1 fruit fly cellular context compared by ENCODE assay signal in genomic region chr3L:21239999-21240509, dm6.
TF ChIP-seq lines count a peak whose summit lies in the region.

No protein-coding gene starts in this region.

TF ChIP-seq in whole organism, embryonic, 481 proteins besides CTCF, POLR2A, EP300 and RAD21 (continued from another document):
- TF ChIP-seq hbn (GFP tag; IDR thresholded peaks at IDR 0.05; lab: Robert Waterston, UW; ENCODE audit: partially characterized antibody) (peak; percentile 27; the same call in 1 of the 2 replicates), CG11695 (GFP tag; IDR thresholded peaks at IDR 0.05; lab: Robert Waterston, UW) (0 out of 3 replicates have a peak, but pooled peaks have one; percentile 7), her (GFP tag; optimal IDR thresholded peaks at IDR 0.05; lab: Kevin White, UChicago) (peak; percentile 13), ttk (GFP tag; IDR thresholded peaks at IDR 0.05; lab: Robert Waterston, UW) (no peak), zf30C (GFP tag; optimal IDR thresholded peaks at IDR 0.05; lab: Kevin White, UChicago) (no peak), CG10959 (GFP tag; IDR thresholded peaks at IDR 0.05; lab: Robert Waterston, UW) (no peak), pita (GFP tag; optimal IDR thresholded peaks at IDR 0.05; lab: Kevin White, UChicago) (no peak), Aef1 (GFP tag; IDR thresholded peaks at IDR 0.05; lab: Robert Waterston, UW) (peak; percentile 61; the same call in 2 of the 3 replicates), scrt (GFP tag; optimal IDR thresholded peaks at IDR 0.05; lab: Kevin White, UChicago) (peak; percentile 56), CG14667 (GFP tag; IDR thresholded peaks at IDR 0.05; lab: Robert Waterston, UW) (no peak), tna (GFP tag; IDR thresholded peaks at IDR 0.05; lab: Robert Waterston, UW; ENCODE audit: partially characterized antibody) (peak; percentile 20; the same call in 1 of the 2 replicates), B-H1 (GFP tag; IDR thresholded peaks at IDR 0.05; lab: Robert Waterston, UW) (no peak; the same call in 2 of the 3 replicates), CG6654 (GFP tag; optimal IDR thresholded peaks at IDR 0.05; lab: Kevin White, UChicago) (no peak), CG12391 (tag; optimal IDR thresholded peaks at IDR 0.05; lab: Kevin White, UChicago) (no peak), CG8359 (GFP tag; optimal IDR thresholded peaks at IDR 0.05; lab: Kevin White, UChicago; ENCODE audit: borderline replicate concordance) (no peak), psq (GFP tag; optimal IDR thresholded peaks at IDR 0.05; lab: Kevin White, UChicago) (peak; percentile 77), org-1 (GFP tag; optimal IDR thresholded peaks at IDR 0.05; lab: Kevin White, UChicago) (no peak), ac (GFP tag; optimal IDR thresholded peaks at IDR 0.05; lab: Kevin White, UChicago) (no peak), CG3407 (GFP tag; optimal IDR thresholded peaks at IDR 0.05; lab: Kevin White, UChicago) (no peak), CG17802 (tag; optimal IDR thresholded peaks at IDR 0.05; lab: Kevin White, UChicago) (no peak), nom (GFP tag; optimal IDR thresholded peaks at IDR 0.05; lab: Kevin White, UChicago) (peak; percentile 59), oc (tag; optimal IDR thresholded peaks at IDR 0.05; lab: Kevin White, UChicago) (peak; percentile 56), CG11398 (GFP tag; optimal IDR thresholded peaks at IDR 0.05; lab: Kevin White, UChicago) (no peak), stwl (tag; optimal IDR thresholded peaks at IDR 0.05; lab: Kevin White, UChicago) (no peak), Drgx (GFP tag; IDR thresholded peaks at IDR 0.05; lab: Robert Waterston, UW) (peak; percentile 33; the same call in 1 of the 2 replicates), vvl (GFP tag; IDR thresholded peaks at IDR 0.05; lab: Robert Waterston, UW) (peak; percentile 44), CG12155 (GFP tag; optimal IDR thresholded peaks at IDR 0.05; lab: Kevin White, UChicago) (no peak), lab (GFP tag; optimal IDR thresholded peaks at IDR 0.05; lab: Kevin White, UChicago) (peak; percentile 40), CG15514 (GFP tag; optimal IDR thresholded peaks at IDR 0.05; lab: Kevin White, UChicago) (peak; percentile 22), sens (GFP tag; lab: Kevin White, UChicago) (peak; percentile 64), sd (tag; optimal IDR thresholded peaks at IDR 0.05; lab: Kevin White, UChicago) (no peak), bbx (GFP tag; IDR thresholded peaks at IDR 0.05; lab: Robert Waterston, UW; ENCODE audit: partially characterized antibody) (peak; percentile 55; the same call in 1 of the 2 replicates), CG18619 (GFP tag; optimal IDR thresholded peaks at IDR 0.05; lab: Kevin White, UChicago) (no peak), Poxn (GFP tag; IDR thresholded peaks at IDR 0.05; lab: Robert Waterston, UW) (no peak), bowl (GFP tag; IDR thresholded peaks at IDR 0.05; lab: Robert Waterston, UW) (0 out of 2 replicates have a peak, but pooled peaks have one; percentile 14), Xbp1 (GFP tag; optimal IDR thresholded peaks at IDR 0.05; lab: Kevin White, UChicago) (peak; percentile 11), CG17385 (GFP tag; optimal IDR thresholded peaks at IDR 0.05; lab: Kevin White, UChicago) (peak; percentile 30), odd (GFP tag; optimal IDR thresholded peaks at IDR 0.05; lab: Kevin White, UChicago) (peak; percentile 25), phol (tag; optimal IDR thresholded peaks at IDR 0.05; lab: Kevin White, UChicago) (no peak), Bgb (GFP tag; IDR thresholded peaks at IDR 0.05; lab: Robert Waterston, UW; ENCODE audit: partially characterized antibody) (peak; percentile 52; the same call in 1 of the 2 replicates), Awh (GFP tag; IDR thresholded peaks at IDR 0.05; lab: Robert Waterston, UW) (peak; percentile 36; the same call in 1 of the 2 replicates), CG3163 (GFP tag; optimal IDR thresholded peaks at IDR 0.05; lab: Kevin White, UChicago) (peak; percentile 68), CG17186 (GFP tag; optimal IDR thresholded peaks at IDR 0.05; lab: Kevin White, UChicago) (no peak), CG7839 (tag; optimal IDR thresholded peaks at IDR 0.05; lab: Kevin White, UChicago) (no peak), sna (GFP tag; IDR thresholded peaks at IDR 0.05; lab: Robert Waterston, UW; ENCODE audit: partially characterized antibody) (peak; percentile 48; the same call in 1 of the 2 replicates), ERR (GFP tag; optimal IDR thresholded peaks at IDR 0.05; lab: Kevin White, UChicago) (no peak), Eip74EF (GFP tag; optimal IDR thresholded peaks at IDR 0.05; lab: Kevin White, UChicago) (peak in 1 of 2 experiments; percentile 29), Nf-YB (GFP tag; optimal IDR thresholded peaks at IDR 0.05; lab: Kevin White, UChicago) (peak; percentile 75), lbe (GFP tag; optimal IDR thresholded peaks at IDR 0.05; lab: Kevin White, UChicago) (no peak), trh (GFP tag; optimal IDR thresholded peaks at IDR 0.05; lab: Kevin White, UChicago) (no peak), Jarid2 (GFP tag; optimal IDR thresholded peaks at IDR 0.05; lab: Kevin White, UChicago) (peak; percentile 98), CG30020 (tag; optimal IDR thresholded peaks at IDR 0.05; lab: Kevin White, UChicago) (no peak), HLH3B (GFP tag; IDR thresholded peaks at IDR 0.05; lab: Robert Waterston, UW) (peak; percentile 32; the same call in 1 of the 2 replicates), az2 (GFP tag; optimal IDR thresholded peaks at IDR 0.05; lab: Kevin White, UChicago) (no peak), Asciz (GFP tag; optimal IDR thresholded peaks at IDR 0.05; lab: Kevin White, UChicago) (peak; percentile 3), CG2116 (GFP tag; optimal IDR thresholded peaks at IDR 0.05; lab: Kevin White, UChicago) (no peak), Deaf1 (tag; optimal IDR thresholded peaks at IDR 0.05; lab: Kevin White, UChicago) (peak; percentile 98), CG8478 (optimal IDR thresholded peaks at IDR 0.05; lab: Kevin White, UChicago) (peak; percentile 12), CG10366 (GFP tag; IDR thresholded peaks at IDR 0.05; lab: Robert Waterston, UW) (no peak), CG18262 (tag; optimal IDR thresholded peaks at IDR 0.05; lab: Kevin White, UChicago) (no peak), CG12071 (GFP tag; optimal IDR thresholded peaks at IDR 0.05; lab: Kevin White, UChicago) (peak; percentile 41), dmrt99B (tag; optimal IDR thresholded peaks at IDR 0.05; lab: Kevin White, UChicago) (peak; percentile 38), CG33557 (GFP tag; optimal IDR thresholded peaks at IDR 0.05; lab: Kevin White, UChicago) (no peak), CG16863 (GFP tag; optimal IDR thresholded peaks at IDR 0.05; lab: Kevin White, UChicago) (no peak), hkb (optimal IDR thresholded peaks at IDR 0.05; lab: Kevin White, UChicago) (no peak), hkb (GFP tag; IDR thresholded peaks at IDR 0.05; lab: Robert Waterston, UW) (peak; percentile 40; the same call in 1 of the 2 replicates), Dll (GFP tag; IDR thresholded peaks at IDR 0.05; lab: Robert Waterston, UW; ENCODE audit: partially characterized antibody) (0 out of 4 replicates have a peak, but pooled peaks have one; percentile 43), unpg (GFP tag; optimal IDR thresholded peaks at IDR 0.05; lab: Kevin White, UChicago) (no peak), Spps (tag; optimal IDR thresholded peaks at IDR 0.05; lab: Kevin White, UChicago) (no peak), CG13775 (GFP tag; optimal IDR thresholded peaks at IDR 0.05; lab: Kevin White, UChicago) (no peak), CG4404 (GFP tag; IDR thresholded peaks at IDR 0.05; lab: Robert Waterston, UW) (no peak), CG18599 (GFP tag; optimal IDR thresholded peaks at IDR 0.05; lab: Kevin White, UChicago) (no peak), CG34422 (GFP tag; IDR thresholded peaks at IDR 0.05; lab: Robert Waterston, UW) (peak; percentile 44; the same call in 1 of the 3 replicates), yki (optimal IDR thresholded peaks at IDR 0.05; lab: Kevin White, UChicago) (peak; percentile 27), fu2 (GFP tag; optimal IDR thresholded peaks at IDR 0.05; lab: Kevin White, UChicago) (no peak), CG3726 (GFP tag; IDR thresholded peaks at IDR 0.05; lab: Robert Waterston, UW) (no peak; the same call in 2 of the 3 replicates), D19A (tag; optimal IDR thresholded peaks at IDR 0.05; lab: Kevin White, UChicago) (no peak), CG16815 (GFP tag; optimal IDR thresholded peaks at IDR 0.05; lab: Kevin White, UChicago) (no peak), CG13287 (GFP tag; IDR thresholded peaks at IDR 0.05; lab: Robert Waterston, UW; ENCODE audit: partially characterized antibody) (peak; percentile 71), CG4328 (GFP tag; optimal IDR thresholded peaks at IDR 0.05; lab: Kevin White, UChicago) (no peak), CG34224 (GFP tag; IDR thresholded peaks at IDR 0.05; lab: Robert Waterston, UW; ENCODE audit: partially characterized antibody) (peak; percentile 57; the same call in 1 of the 3 replicates), CG1602 (GFP tag; optimal IDR thresholded peaks at IDR 0.05; lab: Kevin White, UChicago) (no peak), nerfin-2 (GFP tag; IDR thresholded peaks at IDR 0.05; lab: Robert Waterston, UW; ENCODE audit: partially characterized antibody) (0 out of 2 replicates have a peak, but pooled peaks have one; percentile 48), ATbp (GFP tag; optimal IDR thresholded peaks at IDR 0.05; lab: Kevin White, UChicago) (peak; percentile 1), Atf6 (GFP tag; IDR thresholded peaks at IDR 0.05; lab: Robert Waterston, UW) (0 out of 2 replicates have a peak, but pooled peaks have one; percentile 28), Adf1 (GFP tag; IDR thresholded peaks at IDR 0.05; lab: Robert Waterston, UW) (peak; percentile 100), z (GFP tag; IDR thresholded peaks at IDR 0.05; lab: Robert Waterston, UW) (peak; percentile 74; the same call in 2 of the 3 replicates), cad (GFP tag; optimal IDR thresholded peaks at IDR 0.05; lab: Kevin White, UChicago) (no peak), CG4617 (GFP tag; optimal IDR thresholded peaks at IDR 0.05; lab: Kevin White, UChicago; ENCODE audit: borderline replicate concordance) (no peak), CrebB (tag; optimal IDR thresholded peaks at IDR 0.05; lab: Kevin White, UChicago) (no peak), Vsx1 (GFP tag; optimal IDR thresholded peaks at IDR 0.05; lab: Kevin White, UChicago) (peak; percentile 5), zen2 (GFP tag; IDR thresholded peaks at IDR 0.05; lab: Robert Waterston, UW; ENCODE audit: partially characterized antibody) (peak; percentile 76; the same call in 2 of the 3 replicates), CG32772 (GFP tag; IDR thresholded peaks at IDR 0.05; lab: Robert Waterston, UW) (no peak), knrl (GFP tag; IDR thresholded peaks at IDR 0.05; lab: Robert Waterston, UW; ENCODE audit: partially characterized antibody) (no peak), shn (GFP tag; optimal IDR thresholded peaks at IDR 0.05; lab: Kevin White, UChicago) (no peak)
